Worm (Caenorhabditis elegans) whole organism, midembryonic: ENCODE results near the gene C27H5.12.

Experiments
- T22C8.4 ChIP-seq: fragments of 200-800 bp; sonication (Bioruptor generic); IDR thresholded peaks from 2 replicates; pipeline ENCODE4 v1.3.6; 2022; ENCODE audit warnings: missing genetic modification characterization, missing compliant biosample characterization
- cog-1 ChIP-seq: sonication (generic microtip); optimal IDR thresholded peaks from 2 replicates; lab custom pipeline; 2016; ENCODE audit warnings: missing genetic modification characterization, missing compliant biosample characterization
- flt-1 ChIP-seq: fragments of 200-800 bp; sonication (Bioruptor generic); IDR thresholded peaks from 2 replicates; pipeline ENCODE4 v1.3.6; 2022; ENCODE audit warnings: missing genetic modification characterization, missing compliant biosample characterization
- klf-2 ChIP-seq: fragments of 200-800 bp; sonication (Bioruptor generic); conservative IDR thresholded peaks from 2 replicates; pipeline ENCODE4 v1.3.6; 2022; ENCODE audit warnings: missing genetic modification reagents, missing genetic modification characterization, missing compliant biosample characterization
- med-1 ChIP-seq: sonication (generic microtip); optimal IDR thresholded peaks from 2 replicates; lab custom pipeline; 2017; ENCODE audit warnings: missing genetic modification characterization, mild to moderate bottlenecking, missing compliant biosample characterization, antibody characterized with exemption, missing genetic modification reagents; ENCODE audit not compliant: insufficient read depth
- ref-1 ChIP-seq: fragments of 200-800 bp; sonication (Bioruptor generic); conservative IDR thresholded peaks from 2 replicates; pipeline ENCODE4 v1.3.6; 2022; ENCODE audit warnings: missing genetic modification reagents, missing genetic modification characterization, missing compliant biosample characterization
- tab-1 ChIP-seq: fragments of 200-800 bp; sonication (Bioruptor generic); IDR thresholded peaks from 2 replicates; pipeline ENCODE4 v1.3.6; 2022; ENCODE audit warnings: missing genetic modification characterization, missing compliant biosample characterization
- ztf-23 ChIP-seq: fragments of 200-800 bp; sonication (Bioruptor generic); IDR thresholded peaks from 2 replicates; pipeline ENCODE4 v1.3.6; 2022; ENCODE audit warnings: missing genetic modification reagents, missing genetic modification characterization, missing compliant biosample characterization
- ztf-29 ChIP-seq: fragments of 200-800 bp; sonication (Bioruptor generic); IDR thresholded peaks from 2 replicates; pipeline ENCODE4 v1.3.6; 2022; ENCODE audit warnings: missing genetic modification reagents, missing genetic modification characterization, missing compliant biosample characterization

ce11 chrII:7151969-7152631 lies 9.3 kb downstream of the C27H5.12 start, which contains the start of gene fust-1:
- TF ChIP-seq flt-1 (GFP tag; lab: Robert Waterston, UW) (peak; percentile 84), ztf-23 (GFP tag; lab: Robert Waterston, UW) (peak; percentile 87), med-1 (GFP tag; lab: Kevin White, UChicago) (peak; percentile 56), ztf-29 (GFP tag; lab: Robert Waterston, UW) (no peak), klf-2 (GFP tag; lab: Robert Waterston, UW) (peak; percentile 69; the same call in 1 of the 2 replicates), cog-1 (peak; percentile 94), tab-1 (GFP tag; lab: Robert Waterston, UW) (peak; percentile 72; the same call in 1 of the 2 replicates), T22C8.4 (no peak), ref-1 (GFP tag; lab: Robert Waterston, UW) (no peak)
